Worm (Caenorhabditis elegans): Measurements from ENCODE around the gene fkh-5.

fkh-5 gene

ce11 chrIII:4861744-4862401 lies 17.4 kb downstream of the fkh-5 start, which contains the start of the genes C35D10.10 and C35D10.5:
Gene C35D10.10, minus strand, starts transcription at chrIII:4861794.
Gene C35D10.5, plus strand, starts transcription at chrIII:4862351.
- TF ChIP-seq pha-4 (tag; optimal IDR thresholded peaks at IDR 0.05) (no peak), ces-1 (GFP tag; optimal IDR thresholded peaks at IDR 0.05) (no peak), nhr-28 (tag; optimal IDR thresholded peaks at IDR 0.05) (no peak)

DNA sequence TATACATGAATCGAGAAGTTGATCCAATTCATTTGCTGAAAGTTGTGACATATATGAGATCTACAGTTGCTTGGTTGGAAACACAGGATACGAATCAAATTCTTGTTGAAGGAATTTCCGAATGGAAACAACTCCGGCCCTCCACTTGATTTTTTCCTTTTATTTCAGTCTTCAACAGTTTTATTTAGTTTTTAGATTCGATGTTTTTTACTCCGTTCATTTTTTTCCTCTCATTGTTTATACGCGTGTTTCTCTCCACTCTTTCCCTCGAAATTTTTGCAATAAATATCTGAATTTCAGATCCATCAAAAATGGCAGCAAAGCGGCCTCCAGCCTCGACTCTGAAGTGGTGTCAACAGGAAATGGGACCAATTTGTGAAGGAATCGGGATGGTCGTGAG lies 18.7 kb downstream of the fkh-5 start, which contains the start of gene coq-8:
coq-8 (plus strand) TSS at position 301 of the 400 bp plus-strand sequence.
- TF ChIP-seq nhr-76 (tag; optimal IDR thresholded peaks at IDR 0.05) = no peak
- no peak for TF ChIP-seq lin-13 (tag; optimal IDR thresholded peaks at IDR 0.05)
- TF ChIP-seq lsy-2 (tag; optimal IDR thresholded peaks at IDR 0.05) = no peak
- TF ChIP-seq unc-120 (tag; optimal IDR thresholded peaks at IDR 0.05; ENCODE audit: poor library complexity, severe bottlenecking) = no peak

- TF ChIP-seq blmp-1 (tag; optimal IDR thresholded peaks at IDR 0.05) = no peak
- TF ChIP-seq snpc-4 (tag; optimal IDR thresholded peaks at IDR 0.05) = no peak
- TF ChIP-seq ceh-83 (GFP tag; optimal IDR thresholded peaks at IDR 0.05) = no peak
- no peak for TF ChIP-seq unc-62 (GFP tag; optimal IDR thresholded peaks at IDR 0.05)
- TF ChIP-seq unc-39 (tag; optimal IDR thresholded peaks at IDR 0.05) = no peak
- TF ChIP-seq nhr-28 (tag; optimal IDR thresholded peaks at IDR 0.05) = no peak
- TF ChIP-seq tbx-8 (GFP tag; optimal IDR thresholded peaks at IDR 0.05) = no peak
- TF ChIP-seq mls-2 (tag; optimal IDR thresholded peaks at IDR 0.05) = no peak
- no peak for TF ChIP-seq hlh-1 (tag; optimal IDR thresholded peaks at IDR 0.05)
- TF ChIP-seq unc-120 (tag; optimal IDR thresholded peaks at IDR 0.05; ENCODE audit: poor library complexity, severe bottlenecking) = no peak
- TF ChIP-seq ztf-11 (tag; optimal IDR thresholded peaks at IDR 0.05) = no peak
- no peak for TF ChIP-seq elt-1 (tag; optimal IDR thresholded peaks at IDR 0.05; ENCODE audit: borderline replicate concordance, insufficient read depth)
- no peak for TF ChIP-seq nhr-76 (tag; optimal IDR thresholded peaks at IDR 0.05)
- no peak for TF ChIP-seq lsy-2 (tag; optimal IDR thresholded peaks at IDR 0.05)
- TF ChIP-seq zip-8 (tag; optimal IDR thresholded peaks at IDR 0.05) = no peak
- no peak for TF ChIP-seq elt-3 (tag; optimal IDR thresholded peaks at IDR 0.05)
- no peak for TF ChIP-seq flh-1 (GFP tag; optimal IDR thresholded peaks at IDR 0.05)
These were observed 22.3 kb downstream of the fkh-5 start, which contains the start of gene C35D10.17 for ce11 chrIII:4866762-4867161. Gene C35D10.17, plus strand, starts transcription at chrIII:4867062.

- TF ChIP-seq lin-32 (GFP tag; optimal IDR thresholded peaks at IDR 0.05) (no peak), ceh-39 (tag; optimal IDR thresholded peaks at IDR 0.05) (no peak), unc-120 (tag; optimal IDR thresholded peaks at IDR 0.05; ENCODE audit: poor library complexity, severe bottlenecking) (no peak)
These were observed 24.2 kb downstream of the fkh-5 start, which contains the start of the genes msd-4 and C35D10.3 for ce11 chrIII:4868643-4869042. Gene msd-4, minus strand, starts transcription at chrIII:4868743. Gene C35D10.3, plus strand, starts transcription at chrIII:4868921.

DNA sequence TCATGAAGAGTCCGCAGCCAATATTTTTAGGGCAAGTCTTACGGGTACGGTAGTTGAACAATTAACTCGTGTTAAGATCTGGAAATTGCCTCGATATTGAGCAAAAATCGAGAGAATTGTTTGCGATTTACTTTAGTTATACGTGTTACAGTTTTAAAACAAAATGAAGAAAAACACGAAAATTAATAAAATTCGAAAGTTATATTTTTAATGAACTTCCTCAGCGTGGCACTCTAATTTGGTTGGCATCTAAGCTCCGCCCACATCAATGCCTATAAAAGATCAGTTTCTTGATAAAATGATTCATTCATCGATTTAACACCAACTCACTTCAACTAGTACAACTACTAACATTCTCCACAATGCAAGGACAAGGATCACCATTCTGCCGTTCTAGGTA lies 26.0 kb downstream of the fkh-5 start, which contains the start of gene gipc-1:
gipc-1 (plus strand) TSS at position 301 of the 400 bp plus-strand sequence.
- TF ChIP-seq zip-8 (tag; optimal IDR thresholded peaks at IDR 0.05) (no peak), flh-1 (GFP tag; optimal IDR thresholded peaks at IDR 0.05) (no peak), nhr-237 (tag; optimal IDR thresholded peaks at IDR 0.05) (no peak), sem-2 (GFP tag; optimal IDR thresholded peaks at IDR 0.05) (no peak), drap-1 (GFP tag; optimal IDR thresholded peaks at IDR 0.05) (no peak), mep-1 (tag; optimal IDR thresholded peaks at IDR 0.05) (no peak)

ce11 chrIII:4873395-4873794 lies 28.9 kb downstream of the fkh-5 start:
- no peak for TF ChIP-seq cnd-1 (tag; optimal IDR thresholded peaks at IDR 0.05)
- no peak for TF ChIP-seq blmp-1 (tag; optimal IDR thresholded peaks at IDR 0.05)
- TF ChIP-seq unc-39 (tag; optimal IDR thresholded peaks at IDR 0.05) = no peak
- TF ChIP-seq ceh-43 (GFP tag; optimal IDR thresholded peaks at IDR 0.05) = no peak
- TF ChIP-seq sptf-1 (tag; optimal IDR thresholded peaks at IDR 0.05) = no peak
- no peak for TF ChIP-seq ham-2 (GFP tag; optimal IDR thresholded peaks at IDR 0.05)
- no peak for TF ChIP-seq bed-3 (GFP tag; optimal IDR thresholded peaks at IDR 0.05)
- no peak for TF ChIP-seq tbx-8 (GFP tag; optimal IDR thresholded peaks at IDR 0.05)
- TF ChIP-seq elt-3 (tag; optimal IDR thresholded peaks at IDR 0.05) = no peak
- TF ChIP-seq nhr-28 (tag; optimal IDR thresholded peaks at IDR 0.05) = no peak
- TF ChIP-seq snpc-4 (tag; optimal IDR thresholded peaks at IDR 0.05) = no peak
- no peak for TF ChIP-seq zip-8 (tag; optimal IDR thresholded peaks at IDR 0.05)
- no peak for TF ChIP-seq ceh-39 (tag; optimal IDR thresholded peaks at IDR 0.05)
- TF ChIP-seq unc-62 (GFP tag; optimal IDR thresholded peaks at IDR 0.05) = no peak
- TF ChIP-seq ces-1 (GFP tag; optimal IDR thresholded peaks at IDR 0.05) = no peak
- TF ChIP-seq nhr-2 (tag; optimal IDR thresholded peaks at IDR 0.05) = no peak
- no peak for TF ChIP-seq mep-1 (tag; optimal IDR thresholded peaks at IDR 0.05)
- TF ChIP-seq mab-5 (tag; optimal IDR thresholded peaks at IDR 0.05) = no peak
- TF ChIP-seq nhr-76 (tag; optimal IDR thresholded peaks at IDR 0.05) = no peak
- no peak for TF ChIP-seq M03D4.4 (tag; optimal IDR thresholded peaks at IDR 0.05)

All from whole organism, mixed stage, embryonic.